Worm (Caenorhabditis elegans) whole organism, late embryonic: ENCODE measurements around the gene K02H11.4.

Experiments
- F13H6.1 ChIP-seq: sonication (generic microtip); optimal IDR thresholded peaks from 2 replicates; lab custom pipeline; 2016; ENCODE audit warnings: missing genetic modification characterization, missing compliant biosample characterization
- K02D7.2 ChIP-seq: sonication (generic microtip); optimal IDR thresholded peaks from 2 replicates; lab custom pipeline; 2017; ENCODE audit warnings: mild to moderate bottlenecking, missing genetic modification characterization, missing compliant biosample characterization
- K09A11.1 ChIP-seq: sonication (generic microtip); optimal IDR thresholded peaks from 2 replicates; lab custom pipeline; 2017; ENCODE audit warnings: antibody characterized with exemption, mild to moderate bottlenecking, missing genetic modification characterization, missing compliant biosample characterization; ENCODE audit not compliant: insufficient read depth
- T23F11.4 ChIP-seq: fragments of 200-800 bp; sonication (Bioruptor generic); optimal IDR thresholded peaks from 2 replicates; lab custom pipeline; 2018; ENCODE audit warnings: mild to moderate bottlenecking, missing genetic modification characterization, missing compliant biosample characterization
- Y22D7AL.16 ChIP-seq: sonication (generic microtip); optimal IDR thresholded peaks from 2 replicates; lab custom pipeline; 2016; ENCODE audit warnings: missing genetic modification characterization, missing compliant biosample characterization
- ceh-14 ChIP-seq: sonication (generic microtip); optimal IDR thresholded peaks from 2 replicates; lab custom pipeline; 2016; ENCODE audit warnings: missing genotype, missing genetic modification characterization, missing compliant biosample characterization
- ceh-18 ChIP-seq: sonication (generic microtip); optimal IDR thresholded peaks from 2 replicates; lab custom pipeline; 2016; ENCODE audit warnings: missing genetic modification characterization, missing compliant biosample characterization
- ceh-30 ChIP-seq: fragments of 150-350 bp; optimal IDR thresholded peaks from 2 replicates; lab custom pipeline; 2014; ENCODE audit warnings: missing biosample characterization, missing genetic modification characterization
- ceh-6 ChIP-seq: fragments of 200-800 bp; sonication (Bioruptor generic); optimal IDR thresholded peaks from 2 replicates; lab custom pipeline; 2018; ENCODE audit warnings: mild to moderate bottlenecking, missing genetic modification characterization, missing compliant biosample characterization
- dve-1 ChIP-seq: sonication (generic microtip); optimal IDR thresholded peaks from 2 replicates; lab custom pipeline; 2017; ENCODE audit warnings: antibody characterized with exemption, mild to moderate bottlenecking, missing genetic modification characterization, missing compliant biosample characterization
- elt-2 ChIP-seq: sonication (generic microtip); optimal IDR thresholded peaks from 2 replicates; lab custom pipeline; 2016; ENCODE audit warnings: missing genetic modification reagents, missing genetic modification characterization, missing compliant biosample characterization
- elt-4 ChIP-seq: sonication (generic microtip); optimal IDR thresholded peaks from 2 replicates; lab custom pipeline; 2016; ENCODE audit warnings: missing genetic modification characterization, missing compliant biosample characterization
- fax-1 ChIP-seq: sonication (generic microtip); optimal IDR thresholded peaks from 2 replicates; lab custom pipeline; 2016; ENCODE audit warnings: missing genotype, missing genetic modification characterization, missing compliant biosample characterization
- fkh-6 ChIP-seq: sonication (generic microtip); optimal IDR thresholded peaks from 2 replicates; lab custom pipeline; 2016; ENCODE audit warnings: missing genetic modification characterization, missing compliant biosample characterization
- gmeb-2 ChIP-seq: sonication (generic microtip); optimal IDR thresholded peaks from 2 replicates; lab custom pipeline; 2016; ENCODE audit warnings: missing genetic modification characterization, inconsistent platforms, missing compliant biosample characterization
- hlh-30 ChIP-seq: sonication (generic microtip); optimal IDR thresholded peaks from 2 replicates; lab custom pipeline; 2017; ENCODE audit warnings: antibody characterized with exemption, missing genetic modification characterization, missing compliant biosample characterization; ENCODE audit not compliant: insufficient read depth
- lin-11 ChIP-seq: fragments of 200-800 bp; sonication (Bioruptor generic); optimal IDR thresholded peaks from 2 replicates; lab custom pipeline; 2018; ENCODE audit warnings: mild to moderate bottlenecking, missing genetic modification characterization, missing compliant biosample characterization
- madf-2 ChIP-seq: sonication (generic microtip); optimal IDR thresholded peaks from 2 replicates; lab custom pipeline; 2017; ENCODE audit warnings: missing genetic modification characterization, missing compliant biosample characterization
- mec-3 ChIP-seq: sonication (generic microtip); optimal IDR thresholded peaks from 2 replicates; lab custom pipeline; 2016; ENCODE audit warnings: borderline replicate concordance, missing genetic modification characterization, missing compliant biosample characterization
- nfya-1 ChIP-seq: sonication (generic microtip); optimal IDR thresholded peaks from 2 replicates; lab custom pipeline; 2017; ENCODE audit warnings: missing genetic modification characterization, mild to moderate bottlenecking, missing compliant biosample characterization, antibody characterized with exemption, moderate library complexity
- nhr-11 ChIP-seq: fragments of 150-350 bp; optimal IDR thresholded peaks from 2 replicates; lab custom pipeline; 2014; ENCODE audit warnings: missing biosample characterization, missing genetic modification characterization
- nhr-232 ChIP-seq: sonication (generic microtip); optimal IDR thresholded peaks from 2 replicates; lab custom pipeline; 2016; ENCODE audit warnings: missing genetic modification characterization, missing compliant biosample characterization
- npax-4 ChIP-seq: sonication (generic microtip); optimal IDR thresholded peaks from 2 replicates; lab custom pipeline; 2016; ENCODE audit warnings: missing genetic modification characterization, missing compliant biosample characterization
- pag-3 ChIP-seq: sonication (generic microtip); optimal IDR thresholded peaks from 2 replicates; lab custom pipeline; 2016; ENCODE audit warnings: missing compliant biosample characterization, missing genetic modification characterization, borderline replicate concordance
- pat-9 ChIP-seq: fragments of 200-800 bp; sonication (Bioruptor generic); optimal IDR thresholded peaks from 2 replicates; lab custom pipeline; 2018; ENCODE audit warnings: mild to moderate bottlenecking, missing genetic modification characterization, moderate library complexity, missing compliant biosample characterization
- pax-1 ChIP-seq: fragments of 150-350 bp; optimal IDR thresholded peaks from 2 replicates; lab custom pipeline; 2014; ENCODE audit warnings: missing biosample characterization, missing genetic modification characterization
- pha-2 ChIP-seq: sonication (generic microtip); optimal IDR thresholded peaks from 2 replicates; lab custom pipeline; 2017; ENCODE audit warnings: mild to moderate bottlenecking, missing genetic modification characterization, missing compliant biosample characterization
- pqm-1 ChIP-seq: sonication (generic microtip); optimal IDR thresholded peaks from 2 replicates; lab custom pipeline; 2016; ENCODE audit warnings: missing genetic modification characterization, missing compliant biosample characterization
- rnt-1 ChIP-seq: sonication (generic microtip); optimal IDR thresholded peaks from 2 replicates; lab custom pipeline; 2016; ENCODE audit warnings: missing genetic modification characterization, missing compliant biosample characterization
- sox-2 ChIP-seq: fragments of 200-800 bp; sonication (Bioruptor generic); IDR thresholded peaks from 2 replicates; pipeline ENCODE4 v1.3.6; 2022; ENCODE audit warnings: missing genetic modification reagents, missing genetic modification characterization, missing compliant biosample characterization
- sox-4 ChIP-seq: sonication (generic microtip); optimal IDR thresholded peaks from 2 replicates; lab custom pipeline; 2017; ENCODE audit warnings: mild to moderate bottlenecking, missing genetic modification characterization, inconsistent platforms, missing compliant biosample characterization
- syd-9 ChIP-seq: sonication (generic microtip); optimal IDR thresholded peaks from 2 replicates; lab custom pipeline; 2016; ENCODE audit warnings: mild to moderate bottlenecking, missing genetic modification characterization, moderate library complexity, missing compliant biosample characterization
- tbx-7 ChIP-seq: sonication (generic microtip); optimal IDR thresholded peaks from 2 replicates; lab custom pipeline; 2016; ENCODE audit warnings: missing genotype, missing genetic modification characterization, missing compliant biosample characterization
- unc-3 ChIP-seq, 2 experiments: fragments of 200-800 bp in 1 of 2; sonication (Bioruptor generic) in 1 of 2; sonication (generic microtip) in 1 of 2; conservative IDR thresholded peaks in 1 of 2; optimal IDR thresholded peaks in 1 of 2; 2 replicates each; pipeline versions ENCODE4 v1.3.6 to Lab custom; 2016 to 2022; ENCODE audit warnings: missing compliant biosample characterization in 2 of 2, missing genetic modification characterization in 2 of 2, missing genetic modification reagents in 1 of 2
- unc-42 ChIP-seq: sonication (generic microtip); optimal IDR thresholded peaks from 2 replicates; lab custom pipeline; 2016; ENCODE audit warnings: missing genotype, missing genetic modification characterization, missing compliant biosample characterization
- unc-55 ChIP-seq: sonication (generic microtip); optimal IDR thresholded peaks from 2 replicates; lab custom pipeline; 2017; ENCODE audit warnings: missing biosample characterization, missing genetic modification reagents, missing genetic modification characterization

The K02H11.4 gene

DNA sequence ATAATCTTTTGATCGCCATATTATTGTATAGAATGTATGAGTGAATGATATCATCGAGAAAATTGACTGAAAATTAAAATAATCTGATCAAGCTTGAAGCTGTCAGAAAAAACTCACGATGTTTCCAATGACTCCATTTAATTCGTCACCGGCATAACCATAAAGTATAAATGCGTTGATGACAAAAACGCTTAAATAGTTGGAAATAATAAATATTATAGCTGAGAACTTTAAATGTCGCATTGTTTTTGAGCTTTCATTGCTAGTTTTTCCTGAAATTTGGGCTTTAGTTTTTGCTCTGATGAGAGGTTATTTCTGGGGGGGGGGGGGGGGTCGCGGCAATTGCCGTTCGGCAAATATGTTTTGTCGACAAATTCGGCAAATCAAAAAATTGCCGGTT lies 20.1 kb upstream of the K02H11.4 start:
- TF ChIP-seq unc-55 (GFP tag; lab: Kevin White, UChicago): no peak
- TF ChIP-seq K02D7.2 (tag; lab: Kevin White, UChicago): no peak
- TF ChIP-seq rnt-1 (tag; lab: Kevin White, UChicago): no peak
- no peak for TF ChIP-seq ceh-14
- no peak for TF ChIP-seq lin-11 (tag; lab: Kevin White, UChicago)
- no peak for TF ChIP-seq unc-3 (GFP tag; conservative IDR thresholded peaks at IDR 0.05; lab: Robert Waterston, UW)
- TF ChIP-seq unc-3 (tag; optimal IDR thresholded peaks at IDR 0.05; lab: Kevin White, UChicago): no peak
- no peak for TF ChIP-seq npax-4
- TF ChIP-seq unc-42: no peak

DNA sequence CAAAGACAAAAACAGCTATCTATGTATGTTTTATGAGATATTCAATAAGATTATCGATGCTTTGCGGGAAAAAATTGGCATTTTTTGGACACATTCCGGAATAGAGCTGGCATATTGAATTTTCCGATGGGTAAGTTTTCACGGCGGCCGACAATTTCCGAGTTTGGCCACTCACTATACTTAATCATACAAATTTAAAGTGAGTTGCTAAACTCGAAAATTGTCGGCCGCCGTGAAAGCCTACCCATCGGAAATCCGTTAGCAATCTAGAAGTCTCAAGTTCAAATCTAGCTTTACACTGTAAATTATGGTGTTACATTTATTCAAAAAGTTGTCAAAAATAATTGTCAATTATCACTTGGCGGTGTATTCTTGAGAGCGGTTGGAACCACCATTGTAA lies 19.6 kb upstream of the K02H11.4 start:
- TF ChIP-seq tbx-7 (tag; lab: Kevin White, UChicago): no peak
- TF ChIP-seq pat-9 (tag; lab: Kevin White, UChicago): no peak
- no peak for TF ChIP-seq nhr-232 (tag; lab: Kevin White, UChicago)
- TF ChIP-seq pqm-1 (tag; lab: Kevin White, UChicago): no peak
- TF ChIP-seq madf-2 (tag; lab: Kevin White, UChicago): no peak
- no peak for TF ChIP-seq nfya-1 (tag; lab: Kevin White, UChicago)
- TF ChIP-seq sox-4 (tag; lab: Kevin White, UChicago): no peak

DNA sequence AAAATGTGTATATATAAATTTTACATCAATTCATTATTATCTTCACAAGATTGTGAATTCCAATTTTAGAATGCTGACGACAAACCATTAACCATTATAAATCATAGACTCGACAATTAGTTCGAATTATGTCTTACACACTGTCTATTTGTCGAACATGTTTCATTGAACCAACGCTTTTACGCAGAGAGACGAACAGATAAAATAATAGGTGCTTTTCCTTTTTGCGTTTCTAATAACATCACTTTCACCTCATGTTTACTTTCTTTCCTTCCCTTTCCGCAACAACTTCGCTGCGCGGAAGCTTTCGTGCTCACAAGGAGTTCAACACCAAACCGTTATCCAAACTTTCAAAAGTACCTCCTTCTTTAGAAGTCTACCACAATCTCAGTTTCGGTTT lies 16.8 kb upstream of the K02H11.4 start, which contains the start of gene F52F10.2:
TSS of gene F52F10.2 (plus strand) at position 301 of the 400 bp plus-strand sequence.
- TF ChIP-seq dve-1 (tag; lab: Kevin White, UChicago) (no peak), hlh-30 (tag; lab: Kevin White, UChicago) (no peak), fax-1 (tag; lab: Kevin White, UChicago) (no peak), ceh-30 (tag; lab: Kevin White, UChicago) (no peak), mec-3 (tag; lab: Kevin White, UChicago) (no peak), nhr-11 (no peak), elt-4 (tag; lab: Kevin White, UChicago) (no peak), sox-2 (GFP tag; lab: Robert Waterston, UW) (no peak), syd-9 (tag; lab: Kevin White, UChicago) (no peak), gmeb-2 (tag; lab: Kevin White, UChicago) (no peak), fkh-6 (no peak), sox-4 (tag; lab: Kevin White, UChicago) (no peak), T23F11.4 (no peak), pax-1 (no peak), pha-2 (tag; lab: Kevin White, UChicago) (no peak), Y22D7AL.16 (tag; lab: Kevin White, UChicago) (no peak), nfya-1 (tag; lab: Kevin White, UChicago) (no peak), pag-3 (tag; lab: Kevin White, UChicago) (no peak), ceh-6 (no peak)
- TF ChIP-seq, all 69 proteins: peak for 0

DNA sequence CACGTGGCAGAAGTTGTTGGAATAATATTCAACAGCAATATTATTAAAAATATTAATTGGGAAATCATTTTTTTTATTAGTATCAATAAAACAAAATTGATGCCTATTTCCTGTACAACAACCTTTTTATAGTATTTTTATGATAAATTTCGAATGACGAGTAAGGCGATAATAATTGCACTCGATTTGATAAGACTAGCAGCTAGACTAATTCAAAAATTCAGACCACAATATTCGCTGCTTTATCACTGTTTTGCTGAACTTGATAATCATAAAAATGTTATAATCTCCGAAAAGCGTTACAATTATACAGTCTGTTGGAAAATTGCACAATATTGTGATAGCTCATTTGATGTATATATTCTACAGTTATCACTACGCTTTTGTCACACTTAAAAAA lies 14.6 kb upstream of the K02H11.4 start, which contains the start of gene oac-32:
TSS of gene oac-32 (minus strand) at position 90 of the 400 bp plus-strand sequence.
- no peak for TF ChIP-seq K09A11.1 (tag; lab: Kevin White, UChicago)
- TF ChIP-seq elt-2 (tag; lab: Kevin White, UChicago): peak; percentile 25

DNA sequence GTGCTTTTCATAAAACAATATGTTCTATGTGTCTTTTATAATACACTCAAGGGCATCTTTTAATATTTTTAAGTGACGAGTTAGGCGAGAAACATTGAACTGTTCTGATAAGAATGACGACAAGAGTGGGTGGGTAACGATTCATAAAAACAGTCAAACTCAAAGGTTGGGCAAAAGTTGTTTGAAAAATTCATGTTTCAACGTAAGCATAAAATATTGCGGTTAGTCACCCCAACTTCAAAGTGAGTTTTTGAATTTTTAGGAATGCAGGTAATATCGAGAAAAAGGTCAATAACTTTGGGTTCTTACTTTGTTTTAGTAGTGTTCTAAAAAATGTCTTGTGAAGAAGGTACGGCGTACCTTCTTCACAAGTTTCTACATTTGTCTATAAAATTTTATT lies 10.7 kb upstream of the K02H11.4 start, which contains the start of gene oac-31:
TSS of gene oac-31 (minus strand) at position 101 of the 400 bp plus-strand sequence.
- TF ChIP-seq ceh-18 (tag; lab: Kevin White, UChicago) (no peak), F13H6.1 (tag; lab: Kevin White, UChicago) (no peak), mec-3 (tag; lab: Kevin White, UChicago) (no peak), Y22D7AL.16 (tag; lab: Kevin White, UChicago) (no peak)
- TF ChIP-seq, all 69 proteins: peak for 0
